Fruit fly (Drosophila melanogaster): ENCODE results near the gene CG17078.

CG17078 gene

DNA sequence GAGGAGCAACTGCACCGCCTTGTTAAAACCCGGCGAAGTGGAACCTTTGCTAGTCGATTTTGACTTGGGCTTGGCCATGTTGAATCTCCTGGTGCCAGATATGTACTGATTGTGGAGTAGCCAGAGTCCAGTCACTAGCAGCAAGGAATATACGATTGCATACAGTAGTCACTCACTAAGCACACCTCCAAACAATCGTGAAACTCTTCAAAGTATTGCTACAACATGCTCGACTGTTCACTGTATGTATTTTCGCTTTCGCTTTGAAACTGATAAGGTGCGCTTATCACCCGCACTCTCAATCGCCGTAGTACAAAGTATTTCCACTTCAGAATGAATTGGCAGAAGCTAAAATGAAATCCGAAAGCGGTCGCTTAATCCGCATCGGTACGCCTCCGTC is 8.4 kb upstream of the CG17078 start (continued):
- TF ChIP-seq odd (GFP tag; optimal IDR thresholded peaks at IDR 0.05) (peak; percentile 21), CG42726 (GFP tag; IDR thresholded peaks at IDR 0.05; ENCODE audit: partially characterized antibody) (no peak), peb (GFP tag; IDR thresholded peaks at IDR 0.05) (no peak), CG10543 (GFP tag; optimal IDR thresholded peaks at IDR 0.05) (peak; percentile 74), org-1 (GFP tag; optimal IDR thresholded peaks at IDR 0.05) (peak; percentile 49), CG16779 (GFP tag; IDR thresholded peaks at IDR 0.05) (peak; percentile 55; the same call in 1 of the 2 replicates), ERR (GFP tag; optimal IDR thresholded peaks at IDR 0.05) (peak; percentile 60), lmd (GFP tag; IDR thresholded peaks at IDR 0.05) (peak; percentile 77), fu2 (GFP tag; optimal IDR thresholded peaks at IDR 0.05) (peak; percentile 57), CG17361 (GFP tag; IDR thresholded peaks at IDR 0.05) (no peak), CG8089 (GFP tag; optimal IDR thresholded peaks at IDR 0.05) (peak; percentile 13), Hmx (GFP tag; optimal IDR thresholded peaks at IDR 0.05) (no peak), ewg (GFP tag; optimal IDR thresholded peaks at IDR 0.05) (no peak), nmo (GFP tag; optimal IDR thresholded peaks at IDR 0.05) (peak; percentile 15), PHDP (tag; optimal IDR thresholded peaks at IDR 0.05) (peak; percentile 69), CG31441 (GFP tag; IDR thresholded peaks at IDR 0.05) (no peak; the same call in 1 of the 2 replicates), CG33557 (GFP tag; optimal IDR thresholded peaks at IDR 0.05) (no peak), sug (tag; optimal IDR thresholded peaks at IDR 0.05) (peak; percentile 68), dmrt99B (tag; optimal IDR thresholded peaks at IDR 0.05) (peak; percentile 65), CG2129 (GFP tag; IDR thresholded peaks at IDR 0.05; ENCODE audit: partially characterized antibody) (no peak), Camta (GFP tag; optimal IDR thresholded peaks at IDR 0.05) (peak; percentile 42), CG32532 (GFP tag; IDR thresholded peaks at IDR 0.05) (peak; percentile 84), CG17328 (GFP tag; IDR thresholded peaks at IDR 0.05) (peak; percentile 61), p53 (GFP tag; optimal IDR thresholded peaks at IDR 0.05) (no peak), Lpt (GFP tag; optimal IDR thresholded peaks at IDR 0.05) (no peak), lov (optimal IDR thresholded peaks at IDR 0.05) (no peak), lov (GFP tag; IDR thresholded peaks at IDR 0.05) (no peak), CG17359 (tag; optimal IDR thresholded peaks at IDR 0.05) (peak; percentile 66), Scr (GFP tag; IDR thresholded peaks at IDR 0.05; ENCODE audit: partially characterized antibody) (no peak), chif (GFP tag; optimal IDR thresholded peaks at IDR 0.05) (peak; percentile 41 to 56), GATAe (GFP tag; conservative IDR thresholded peaks at IDR 0.05) (peak; percentile 94), bab2 (GFP tag; optimal IDR thresholded peaks at IDR 0.05) (peak; percentile 58), B-H2 (GFP tag; optimal IDR thresholded peaks at IDR 0.05) (peak; percentile 87), CG7839 (tag; optimal IDR thresholded peaks at IDR 0.05) (peak; percentile 73), crc (GFP tag; optimal IDR thresholded peaks at IDR 0.05) (peak; percentile 46), Atf6 (GFP tag; IDR thresholded peaks at IDR 0.05) (peak; percentile 82), seq (GFP tag; IDR thresholded peaks at IDR 0.05) (peak; percentile 64; the same call in 1 of the 2 replicates), CG11456 (GFP tag; IDR thresholded peaks at IDR 0.05) (peak; percentile 88), wek (GFP tag; optimal IDR thresholded peaks at IDR 0.05) (no peak), CG18764 (GFP tag; optimal IDR thresholded peaks at IDR 0.05) (peak; percentile 29), Doc3 (GFP tag; IDR thresholded peaks at IDR 0.05; ENCODE audit: partially characterized antibody) (no peak), CG14014 (GFP tag; IDR thresholded peaks at IDR 0.05) (peak; percentile 80), Sin3A (optimal IDR thresholded peaks at IDR 0.05) (no peak), Spps (tag; optimal IDR thresholded peaks at IDR 0.05) (no peak), CG7556 (GFP tag; optimal IDR thresholded peaks at IDR 0.05) (peak; percentile 30), pb (GFP tag; optimal IDR thresholded peaks at IDR 0.05) (peak; percentile 15), crp (GFP tag; optimal IDR thresholded peaks at IDR 0.05) (no peak), CG9437 (GFP tag; optimal IDR thresholded peaks at IDR 0.05) (no peak), CG2199 (GFP tag; IDR thresholded peaks at IDR 0.05) (no peak), gfzf (GFP tag; optimal IDR thresholded peaks at IDR 0.05) (no peak), CG1832 (GFP tag; optimal IDR thresholded peaks at IDR 0.05) (no peak)
